Fruit fly (Drosophila melanogaster): ENCODE results near the gene InR.

DNA sequence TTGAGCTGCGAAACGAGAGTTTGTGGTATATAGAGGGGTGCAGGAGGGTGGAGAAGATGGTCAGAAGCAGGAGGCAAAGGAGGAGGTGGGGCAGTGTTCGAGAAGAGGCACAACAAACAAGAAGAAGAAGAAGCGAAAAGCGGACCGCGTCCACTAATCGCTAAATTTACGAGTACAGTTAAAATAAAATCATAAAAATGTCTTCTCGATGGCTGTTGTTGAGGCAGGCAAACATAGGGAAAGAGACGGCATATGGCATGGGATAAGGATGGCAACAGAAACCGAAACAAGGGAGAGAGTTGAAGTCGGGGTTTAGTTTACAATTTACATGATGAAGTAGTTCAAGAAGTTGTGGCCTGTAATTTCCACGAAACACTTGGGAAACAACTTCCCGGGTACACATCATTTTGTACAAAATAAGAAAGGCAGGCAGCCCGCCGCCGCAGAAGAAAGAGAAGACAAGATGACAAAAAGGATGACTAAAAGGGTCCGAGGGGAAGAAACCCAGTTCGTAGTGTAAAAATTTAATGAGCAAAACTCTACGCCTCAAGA is 7.4 kb downstream of the InR start:
- TF ChIP-seq dsf (GFP tag; optimal IDR thresholded peaks at IDR 0.05; ENCODE audit: borderline replicate concordance) (no peak), Rel (GFP tag; optimal IDR thresholded peaks at IDR 0.05) (no peak), Rel (tag; optimal IDR thresholded peaks at IDR 0.05) (no peak), ey (GFP tag; optimal IDR thresholded peaks at IDR 0.05) (no peak), Jra (GFP tag; optimal IDR thresholded peaks at IDR 0.05) (no peak)

All from whole organism, wandering third instar larva.